Fruit fly (Drosophila melanogaster): ENCODE results near the gene CG31029.

Gene CG31029

dm6 chr3R:30149506-30149905 is 17.3 kb upstream of the CG31029 start, which contains the start of gene AdoR:
TSS of gene AdoR (minus strand) at chr3R:30149606.
- TF ChIP-seq noc (tag; optimal IDR thresholded peaks at IDR 0.05), result no peak

dm6 chr3R:30134063-30135047 is 2.2 kb upstream of the CG31029 start, which contains the start of gene Tpi:
TSS of gene Tpi (minus strand) at chr3R:30134599.
- peak; percentile 1 for TF ChIP-seq noc (tag; optimal IDR thresholded peaks at IDR 0.05)

- TF ChIP-seq noc (tag; optimal IDR thresholded peaks at IDR 0.05), result no peak
Measured at dm6 chr3R:30129019-30129418, 3.2 kb downstream of the CG31029 start, which contains the start of gene Ppi1. TSS of gene Ppi1 (minus strand) at chr3R:30129119.

- no peak for TF ChIP-seq noc (tag; optimal IDR thresholded peaks at IDR 0.05)
Measured at dm6 chr3R:30124635-30125034, 7.6 kb downstream of the CG31029 start, which contains the start of gene CG45073. TSS of gene CG45073 (minus strand) at chr3R:30124735.

dm6 chr3R:30123163-30123562 is 9.0 kb downstream of the CG31029 start, which contains the start of gene CG45072:
TSS of gene CG45072 (minus strand) at chr3R:30123263.
- no peak for TF ChIP-seq noc (tag; optimal IDR thresholded peaks at IDR 0.05)

- TF ChIP-seq noc (tag; optimal IDR thresholded peaks at IDR 0.05), result no peak
Measured at dm6 chr3R:30121731-30122130, 10.5 kb downstream of the CG31029 start.

- TF ChIP-seq noc (tag; optimal IDR thresholded peaks at IDR 0.05), result no peak
Measured at dm6 chr3R:30114286-30114803, 17.9 kb downstream of the CG31029 start.

dm6 chr3R:30110959-30111358 is 21.2 kb downstream of the CG31029 start:
- TF ChIP-seq noc (tag; optimal IDR thresholded peaks at IDR 0.05), result no peak

- TF ChIP-seq noc (tag; optimal IDR thresholded peaks at IDR 0.05), result no peak
Measured at dm6 chr3R:30109380-30109779, 22.8 kb downstream of the CG31029 start.

dm6 chr3R:30108639-30109038 is 23.6 kb downstream of the CG31029 start:
- TF ChIP-seq noc (tag; optimal IDR thresholded peaks at IDR 0.05), result no peak

- TF ChIP-seq noc (tag; optimal IDR thresholded peaks at IDR 0.05), result no peak
Measured at dm6 chr3R:30107718-30108117, 24.5 kb downstream of the CG31029 start.

- TF ChIP-seq noc (tag; optimal IDR thresholded peaks at IDR 0.05), result peak; percentile 18
Measured at dm6 chr3R:30106562-30106961, 25.6 kb downstream of the CG31029 start.

- no peak for TF ChIP-seq noc (tag; optimal IDR thresholded peaks at IDR 0.05)
Measured at dm6 chr3R:30105808-30106207, 26.4 kb downstream of the CG31029 start.

- no peak for TF ChIP-seq noc (tag; optimal IDR thresholded peaks at IDR 0.05)
Measured at dm6 chr3R:30104912-30105510, 27.2 kb downstream of the CG31029 start.

- peak; percentile 84 for TF ChIP-seq noc (tag; optimal IDR thresholded peaks at IDR 0.05)
Measured at dm6 chr3R:30102806-30103619, 29.2 kb downstream of the CG31029 start.

All from whole organism, larva.